Worm (Caenorhabditis elegans) whole organism, L3 larva: ENCODE results near the gene F32D8.13.

ENCODE experiments used
- R02D3.7 ChIP-seq: fragments of 150-350 bp; optimal IDR thresholded peaks from 2 replicates; lab custom pipeline; 2014; ENCODE audit warnings: missing biosample characterization, missing genetic modification characterization
- ZK546.5 ChIP-seq: sonication (generic microtip); optimal IDR thresholded peaks from 2 replicates; lab custom pipeline; 2017; ENCODE audit warnings: missing biosample characterization, missing genetic modification characterization
- aly-2 ChIP-seq: fragments of 150-350 bp; optimal IDR thresholded peaks from 2 replicates; lab custom pipeline; 2014; ENCODE audit warnings: missing biosample characterization, missing genetic modification characterization
- ama-1 ChIP-seq: fragments of 150-350 bp; optimal IDR thresholded peaks from 2 replicates; lab custom pipeline; 2018
- ceh-82 ChIP-seq: fragments of 150-350 bp; optimal IDR thresholded peaks from 2 replicates; lab custom pipeline; 2014; ENCODE audit warnings: missing biosample characterization, missing genetic modification characterization
- ceh-9 ChIP-seq: sonication (generic microtip); optimal IDR thresholded peaks from 2 replicates; lab custom pipeline; 2018; ENCODE audit warnings: missing biosample characterization, missing genetic modification characterization
- daf-12 ChIP-seq: fragments of 150-350 bp; optimal IDR thresholded peaks from 2 replicates; lab custom pipeline; 2014; ENCODE audit warnings: missing biosample characterization, missing genetic modification reagents, missing genetic modification characterization
- egl-27 ChIP-seq: sonication (generic microtip); optimal IDR thresholded peaks from 4 replicates; lab custom pipeline; 2017; ENCODE audit warnings: missing biosample characterization, missing genetic modification reagents, missing genetic modification characterization
- egl-5 ChIP-seq: fragments of 150-350 bp; optimal IDR thresholded peaks from 2 replicates; lab custom pipeline; 2017; ENCODE audit warnings: missing biosample characterization, missing genetic modification reagents, missing genetic modification characterization, inconsistent platforms
- elt-1 ChIP-seq: fragments of 150-350 bp; optimal IDR thresholded peaks from 2 replicates; lab custom pipeline; 2014; ENCODE audit warnings: missing biosample characterization, missing genetic modification characterization
- elt-2 ChIP-seq: sonication (generic microtip); optimal IDR thresholded peaks from 2 replicates; lab custom pipeline; 2016; ENCODE audit warnings: missing genetic modification reagents, mild to moderate bottlenecking, missing genetic modification characterization, missing compliant biosample characterization
- elt-3 ChIP-seq, 3 experiments: fragments of 150-350 bp in 1 of 3; sonication (generic microtip) in 2 of 3; optimal IDR thresholded peaks; 2 replicates in 2 of 3; 4 replicates in 1 of 3; lab custom pipeline; 2014 to 2017; ENCODE audit warnings: missing biosample characterization in 3 of 3, missing genetic modification characterization in 3 of 3
- fkh-10 ChIP-seq: sonication (generic microtip); optimal IDR thresholded peaks from 2 replicates; lab custom pipeline; 2017; ENCODE audit warnings: missing biosample characterization, missing genetic modification reagents, missing genetic modification characterization
- fkh-2 ChIP-seq: fragments of 150-350 bp; optimal IDR thresholded peaks from 2 replicates; lab custom pipeline; 2014; ENCODE audit warnings: missing biosample characterization, missing genetic modification reagents, missing genetic modification characterization
- fos-1 ChIP-seq: fragments of 150-350 bp; optimal IDR thresholded peaks from 2 replicates; lab custom pipeline; 2014; ENCODE audit warnings: missing biosample characterization, missing genetic modification characterization
- hmg-11 ChIP-seq: sonication (generic microtip); optimal IDR thresholded peaks from 2 replicates; lab custom pipeline; 2016; ENCODE audit warnings: missing genetic modification characterization, missing compliant biosample characterization
- jun-1 ChIP-seq: fragments of 150-350 bp; optimal IDR thresholded peaks from 2 replicates; lab custom pipeline; 2014; ENCODE audit warnings: missing biosample characterization, missing genetic modification reagents, missing genetic modification characterization
- lin-15B ChIP-seq: fragments of 150-350 bp; optimal IDR thresholded peaks from 2 replicates; lab custom pipeline; 2014; ENCODE audit warnings: missing biosample characterization, missing genetic modification characterization
- lin-39 ChIP-seq: fragments of 150-350 bp; optimal IDR thresholded peaks from 2 replicates; lab custom pipeline; 2018; ENCODE audit warnings: missing biosample characterization, missing genetic modification reagents, missing genetic modification characterization
- lsy-12 ChIP-seq: sonication (generic microtip); optimal IDR thresholded peaks from 2 replicates; lab custom pipeline; 2016; ENCODE audit warnings: mild to moderate bottlenecking, missing genetic modification characterization, missing compliant biosample characterization
- mdl-1 ChIP-seq: fragments of 150-350 bp; optimal IDR thresholded peaks from 2 replicates; lab custom pipeline; 2014; ENCODE audit warnings: missing biosample characterization, missing genetic modification characterization
- nfya-1 ChIP-seq: sonication (generic microtip); optimal IDR thresholded peaks from 2 replicates; lab custom pipeline; 2017; ENCODE audit warnings: missing genetic modification characterization, mild to moderate bottlenecking, missing compliant biosample characterization, antibody characterized with exemption, moderate library complexity; ENCODE audit not compliant: insufficient read depth
- nhr-11 ChIP-seq: fragments of 150-350 bp; optimal IDR thresholded peaks from 2 replicates; lab custom pipeline; 2014; ENCODE audit warnings: missing biosample characterization, missing genetic modification characterization
- nhr-12 ChIP-seq: fragments of 150-350 bp; optimal IDR thresholded peaks from 2 replicates; lab custom pipeline; 2014; ENCODE audit warnings: missing biosample characterization, missing genetic modification characterization
- nhr-23 ChIP-seq: fragments of 150-350 bp; optimal IDR thresholded peaks from 2 replicates; lab custom pipeline; 2014; ENCODE audit warnings: missing biosample characterization, missing genetic modification reagents, missing genetic modification characterization
- nhr-25 ChIP-seq: sonication (generic microtip); optimal IDR thresholded peaks from 2 replicates; lab custom pipeline; 2017; ENCODE audit warnings: missing biosample characterization, missing genetic modification characterization
- nhr-43 ChIP-seq: sonication (generic microtip); optimal IDR thresholded peaks from 2 replicates; lab custom pipeline; 2016; ENCODE audit warnings: mild to moderate bottlenecking, missing genetic modification characterization, missing compliant biosample characterization; ENCODE audit not compliant: poor library complexity, severe bottlenecking
- nhr-67 ChIP-seq: fragments of 150-350 bp; optimal IDR thresholded peaks from 2 replicates; lab custom pipeline; 2014; ENCODE audit warnings: missing biosample characterization, missing genetic modification characterization
- nhr-77 ChIP-seq: fragments of 150-350 bp; optimal IDR thresholded peaks from 2 replicates; lab custom pipeline; 2014; ENCODE audit warnings: missing biosample characterization, missing genetic modification characterization
- pha-4 ChIP-seq: fragments of 150-350 bp; optimal IDR thresholded peaks from 2 replicates; lab custom pipeline; 2014; ENCODE audit warnings: missing biosample characterization, missing genetic modification reagents, missing genetic modification characterization
- pqm-1 ChIP-seq: fragments of 150-350 bp; optimal IDR thresholded peaks from 2 replicates; lab custom pipeline; 2017; ENCODE audit warnings: missing biosample characterization, missing genetic modification characterization, inconsistent platforms
- sea-2 ChIP-seq: fragments of 150-350 bp; sonication (generic microtip); optimal IDR thresholded peaks from 4 replicates; lab custom pipeline; 2014; ENCODE audit warnings: missing biosample characterization, missing genetic modification reagents, missing genetic modification characterization
- skn-1 ChIP-seq: fragments of 150-350 bp; optimal IDR thresholded peaks from 2 replicates; lab custom pipeline; 2014; ENCODE audit warnings: missing biosample characterization, missing genetic modification characterization
- snpc-4 ChIP-seq: fragments of 150-350 bp; optimal IDR thresholded peaks from 2 replicates; lab custom pipeline; 2014; ENCODE audit warnings: missing biosample characterization, missing genetic modification characterization
- tbx-2 ChIP-seq: sonication (generic microtip); optimal IDR thresholded peaks from 2 replicates; lab custom pipeline; 2016; ENCODE audit warnings: mild to moderate bottlenecking, missing genetic modification characterization, missing compliant biosample characterization
- unc-39 ChIP-seq: sonication (generic microtip); optimal IDR thresholded peaks from 4 replicates; lab custom pipeline; 2017; ENCODE audit warnings: missing biosample characterization, missing genetic modification characterization
- unc-62 ChIP-seq: fragments of 150-350 bp; sonication (generic microtip); optimal IDR thresholded peaks from 4 replicates; lab custom pipeline; 2014; ENCODE audit warnings: missing biosample characterization, missing genetic modification reagents, missing genetic modification characterization
- ztf-11 ChIP-seq: fragments of 150-350 bp; optimal IDR thresholded peaks from 2 replicates; lab custom pipeline; 2014; ENCODE audit warnings: missing biosample characterization, missing genetic modification characterization
- ztf-4 ChIP-seq: fragments of 150-350 bp; optimal IDR thresholded peaks from 2 replicates; lab custom pipeline; 2014; ENCODE audit warnings: missing biosample characterization, missing genetic modification characterization

Gene F32D8.13

ce11 chrV:10861611-10862262 lies 34.6 kb downstream of the F32D8.13 start:
- no peak for TF ChIP-seq tbx-2 (tag; lab: Kevin White, UChicago)
- TF ChIP-seq egl-5: no peak
- peak; percentile 17 for TF ChIP-seq snpc-4
- TF ChIP-seq mdl-1 (tag; lab: Kevin White, UChicago): no peak
- no peak for TF ChIP-seq unc-39 (tag; lab: Kevin White, UChicago)
- TF ChIP-seq ama-1 (lab: Kevin White, UChicago): no peak
- TF ChIP-seq hmg-11: peak; percentile 4
- peak; percentile 10 for TF ChIP-seq elt-2 (tag; lab: Kevin White, UChicago)
- TF ChIP-seq ztf-11 (tag; lab: Kevin White, UChicago): no peak
- no peak for TF ChIP-seq R02D3.7
- no peak for TF ChIP-seq elt-3 (tag; optimal IDR thresholded peaks at IDR 0.05; lab: Kevin White, UChicago)
- no peak for TF ChIP-seq nhr-77 (tag; lab: Kevin White, UChicago)
- no peak for TF ChIP-seq aly-2 (tag; lab: Kevin White, UChicago)
- TF ChIP-seq nhr-43: no peak
- no peak for TF ChIP-seq ceh-82 (tag; lab: Kevin White, UChicago)
- peak; percentile 51 for TF ChIP-seq pha-4 (tag; lab: Kevin White, UChicago)
- TF ChIP-seq ZK546.5 (tag; lab: Kevin White, UChicago): no peak
- peak; percentile 54 for TF ChIP-seq nfya-1
- no peak for TF ChIP-seq daf-12
- TF ChIP-seq pqm-1: no peak

ce11 chrV:10860526-10861037 lies 35.8 kb downstream of the F32D8.13 start:
- TF ChIP-seq elt-1 (tag; lab: Kevin White, UChicago) (peak; percentile 65), unc-62 (GFP tag; lab: Kevin White, UChicago) (peak; percentile 69), nhr-25 (tag; lab: Kevin White, UChicago) (peak; percentile 20), fos-1 (tag; lab: Kevin White, UChicago) (no peak)

- TF ChIP-seq ceh-9 (no peak), pqm-1 (peak; percentile 88), mdl-1 (tag; lab: Kevin White, UChicago) (peak; percentile 33), nhr-23 (tag; lab: Kevin White, UChicago) (peak; percentile 32), nhr-43 (peak; percentile 35), egl-27 (tag; lab: Kevin White, UChicago) (no peak), elt-3 (tag; optimal IDR thresholded peaks at IDR 0.05; lab: Kevin White, UChicago) (peak in 2 of 3 experiments; percentile 44 to 46), nhr-25 (tag; lab: Kevin White, UChicago) (peak; percentile 33), elt-2 (tag; lab: Kevin White, UChicago) (peak; percentile 72)
- TF ChIP-seq, all 47 proteins: peak for 7
Measured at ce11 chrV:10859775-10860174, 36.6 kb downstream of the F32D8.13 start.

DNA sequence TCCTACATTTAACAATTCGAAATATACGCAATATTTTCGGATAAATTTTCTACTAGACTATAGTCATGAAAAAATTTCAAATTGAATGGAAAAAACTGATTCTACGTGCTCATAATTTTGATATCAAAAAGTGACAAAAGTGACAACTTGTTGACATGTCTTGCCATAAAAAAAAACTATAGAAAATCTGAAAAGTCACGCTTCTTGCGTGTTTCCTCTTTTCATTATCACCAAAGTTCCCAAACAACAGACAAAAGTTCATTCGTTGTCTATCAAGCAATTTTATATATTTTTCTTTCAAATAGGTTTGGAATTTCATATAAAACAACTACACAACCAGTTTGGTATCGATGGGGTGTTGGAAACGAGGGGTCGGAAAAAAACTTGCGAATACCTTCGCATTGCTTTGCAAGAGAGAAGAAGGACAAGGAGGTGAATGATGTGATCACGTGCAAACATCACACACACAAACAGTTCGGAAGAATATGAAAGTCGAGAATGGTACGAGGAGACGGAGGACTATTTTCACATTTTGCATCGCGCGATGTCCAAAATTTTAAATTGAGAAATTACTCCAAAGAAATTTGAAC lies 37.2 kb downstream of the F32D8.13 start:
- TF ChIP-seq lin-39 (no peak), nhr-25 (tag; lab: Kevin White, UChicago) (peak; percentile 40), nhr-43 (peak; percentile 32), pha-4 (tag; lab: Kevin White, UChicago) (peak; percentile 22), nhr-23 (tag; lab: Kevin White, UChicago) (peak; percentile 26), nhr-12 (no peak), elt-2 (tag; lab: Kevin White, UChicago) (peak; percentile 53)

ce11 chrV:10858340-10858739 lies 38.0 kb downstream of the F32D8.13 start:
- peak; percentile 85 for TF ChIP-seq nfya-1
- TF ChIP-seq unc-62 (GFP tag; lab: Kevin White, UChicago): no peak
- no peak for TF ChIP-seq elt-3 (tag; optimal IDR thresholded peaks at IDR 0.05; lab: Kevin White, UChicago)
- TF ChIP-seq ceh-82 (tag; lab: Kevin White, UChicago): no peak
- no peak for TF ChIP-seq lin-15B (tag; lab: Kevin White, UChicago)
- peak; percentile 59 for TF ChIP-seq pha-4 (tag; lab: Kevin White, UChicago)
- TF ChIP-seq R02D3.7: no peak
- peak; percentile 59 for TF ChIP-seq lsy-12
- TF ChIP-seq jun-1: peak; percentile 31
- TF ChIP-seq egl-27 (tag; lab: Kevin White, UChicago): peak; percentile 62
- TF ChIP-seq ceh-9: no peak
- TF ChIP-seq skn-1: peak; percentile 19
- TF ChIP-seq tbx-2 (tag; lab: Kevin White, UChicago): peak; percentile 77
- no peak for TF ChIP-seq elt-1 (tag; lab: Kevin White, UChicago)
- TF ChIP-seq ztf-4 (tag; lab: Kevin White, UChicago): peak; percentile 35
- TF ChIP-seq mdl-1 (tag; lab: Kevin White, UChicago): peak; percentile 71
- TF ChIP-seq ama-1 (lab: Kevin White, UChicago): peak; percentile 52
- TF ChIP-seq snpc-4: peak; percentile 2
- peak; percentile 36 for TF ChIP-seq elt-2 (tag; lab: Kevin White, UChicago)
- TF ChIP-seq nhr-11 (tag; lab: Kevin White, UChicago): peak; percentile 63
- no peak for TF ChIP-seq pqm-1
- TF ChIP-seq lin-39: peak; percentile 87
- peak; percentile 65 for TF ChIP-seq nhr-43
- TF ChIP-seq fos-1 (tag; lab: Kevin White, UChicago): no peak
- peak; percentile 56 for TF ChIP-seq nhr-23 (tag; lab: Kevin White, UChicago)
- TF ChIP-seq ztf-11 (tag; lab: Kevin White, UChicago): no peak
- no peak for TF ChIP-seq nhr-25 (tag; lab: Kevin White, UChicago)
- peak; percentile 59 for TF ChIP-seq fkh-10
- no peak for TF ChIP-seq fkh-2 (tag; lab: Kevin White, UChicago)
- TF ChIP-seq sea-2: no peak
- TF ChIP-seq nhr-67 (tag; lab: Kevin White, UChicago): no peak
